Fruit fly (Drosophila melanogaster) whole organism, embryonic: Measurements from ENCODE around the gene Gk1.
A peak's percentile ranks its signal among the peaks of the same experiment; 100 is the strongest.

Experiments used
- Asciz ChIP-seq: fragments of 200-800 bp; sonication (Bioruptor generic); optimal IDR thresholded peaks from 2 replicates; lab custom pipeline; 2017; ENCODE audit warnings: missing biosample characterization, mild to moderate bottlenecking, missing genetic modification characterization, missing genetic modification reagents
- CG10979 ChIP-seq: fragments of 200-800 bp; sonication (Bioruptor generic); optimal IDR thresholded peaks from 2 replicates; lab custom pipeline; 2018; ENCODE audit warnings: missing biosample characterization, mild to moderate bottlenecking, missing genetic modification characterization, moderate library complexity
- CG12659 ChIP-seq: fragments of 200-800 bp; sonication (Bioruptor generic); optimal IDR thresholded peaks from 3 replicates; lab custom pipeline; 2017; ENCODE audit warnings: mild to moderate bottlenecking, missing biosample characterization, missing genetic modification reagents, missing genetic modification characterization
- CG15601 ChIP-seq: fragments of 200-800 bp; sonication (Bioruptor generic); optimal IDR thresholded peaks from 3 replicates; lab custom pipeline; 2019; ENCODE audit warnings: missing biosample characterization, mild to moderate bottlenecking, missing genetic modification characterization, moderate library complexity
- CG1603 ChIP-seq: fragments of 200-800 bp; sonication (Bioruptor generic); optimal IDR thresholded peaks from 2 replicates; lab custom pipeline; 2019; ENCODE audit warnings: missing biosample characterization, mild to moderate bottlenecking, missing genetic modification characterization, moderate library complexity
- CG16813 ChIP-seq: fragments of 200-800 bp; sonication (Bioruptor generic); IDR thresholded peaks from 3 replicates; pipeline ENCODE4 v1.3.6; 2022; ENCODE audit warnings: missing biosample characterization, missing genetic modification characterization; ENCODE audit not compliant: partially characterized antibody
- CG17829 ChIP-seq: fragments of 200-800 bp; optimal IDR thresholded peaks from 2 replicates; lab custom pipeline; 2019; ENCODE audit warnings: missing biosample characterization, mild to moderate bottlenecking, missing genetic modification characterization, moderate library complexity
- CG30403 ChIP-seq: fragments of 200-800 bp; sonication (Bioruptor generic); optimal IDR thresholded peaks from 3 replicates; lab custom pipeline; 2016; ENCODE audit warnings: missing biosample characterization, missing genetic modification characterization
- CG32767 ChIP-seq: fragments of 200-800 bp; sonication (Bioruptor generic); IDR thresholded peaks from 2 replicates; pipeline ENCODE4 v1.3.6; 2022; ENCODE audit warnings: missing biosample characterization, missing genetic modification characterization
- CG4328 ChIP-seq: fragments of 200-800 bp; sonication (Bioruptor generic); optimal IDR thresholded peaks from 3 replicates; lab custom pipeline; 2017; ENCODE audit warnings: missing biosample characterization, missing genetic modification reagents, missing genetic modification characterization
- CG4404 ChIP-seq: fragments of 200-800 bp; sonication (Bioruptor generic); IDR thresholded peaks from 2 replicates; pipeline ENCODE4 v1.3.6; 2022; ENCODE audit warnings: missing biosample characterization, missing genetic modification characterization
- CG4707 ChIP-seq: fragments of 200-800 bp; sonication (Bioruptor generic); optimal IDR thresholded peaks from 2 replicates; lab custom pipeline; 2018; ENCODE audit warnings: missing biosample characterization, mild to moderate bottlenecking, missing genetic modification characterization, moderate library complexity
- CG6272 ChIP-seq: fragments of 200-800 bp; sonication (Bioruptor generic); IDR thresholded peaks from 2 replicates; pipeline ENCODE4 v1.3.6; 2022; ENCODE audit warnings: missing biosample characterization, missing genetic modification characterization
- CG6791 ChIP-seq: fragments of 200-800 bp; sonication (Bioruptor generic); IDR thresholded peaks from 3 replicates; pipeline ENCODE4 v1.3.6; 2022; ENCODE audit warnings: missing biosample characterization, missing genetic modification characterization; ENCODE audit not compliant: partially characterized antibody
- CG6813 ChIP-seq: fragments of 200-800 bp; sonication (Bioruptor generic); optimal IDR thresholded peaks from 2 replicates; lab custom pipeline; 2017; ENCODE audit warnings: missing biosample characterization, missing genetic modification characterization, mild to moderate bottlenecking, moderate library complexity, missing genetic modification reagents
- CG7271 ChIP-seq: fragments of 200-800 bp; sonication (Bioruptor generic); optimal IDR thresholded peaks from 2 replicates; lab custom pipeline; 2018; ENCODE audit warnings: missing biosample characterization, mild to moderate bottlenecking, missing genetic modification characterization, moderate library complexity
- CG8359 ChIP-seq: fragments of 200-800 bp; sonication (Bioruptor generic); optimal IDR thresholded peaks from 2 replicates; lab custom pipeline; 2017; ENCODE audit warnings: missing biosample characterization, mild to moderate bottlenecking, missing genetic modification characterization, borderline replicate concordance
- CG8765 ChIP-seq: fragments of 200-800 bp; sonication (Bioruptor generic); IDR thresholded peaks from 2 replicates; pipeline ENCODE4 v1.3.6; 2022; ENCODE audit warnings: missing biosample characterization, missing genetic modification characterization
- CkIIα-i1 ChIP-seq: fragments of 200-800 bp; sonication (Bioruptor generic); IDR thresholded peaks from 2 replicates; pipeline ENCODE4 v1.3.6; 2022; ENCODE audit warnings: missing biosample characterization, missing genetic modification characterization
- D19A ChIP-seq: fragments of 200-800 bp; optimal IDR thresholded peaks from 3 replicates; lab custom pipeline; 2019; ENCODE audit warnings: missing biosample characterization, mild to moderate bottlenecking, missing genetic modification characterization, moderate library complexity
- Drgx ChIP-seq: fragments of 200-800 bp; sonication (Bioruptor generic); IDR thresholded peaks from 2 replicates; pipeline ENCODE4 v1.3.6; 2022; ENCODE audit warnings: missing biosample characterization, missing genetic modification characterization
- Elba2 ChIP-seq: fragments of 200-800 bp; sonication (Bioruptor generic); optimal IDR thresholded peaks from 3 replicates; lab custom pipeline; 2016; ENCODE audit warnings: missing biosample characterization, missing genetic modification characterization
- Hr51 ChIP-seq, 2 experiments: fragments of 200-800 bp; sonication (Bioruptor generic); optimal IDR thresholded peaks; 2 replicates in 1 of 2; 3 replicates in 1 of 2; lab custom pipeline; 2016 to 2018; ENCODE audit warnings: missing biosample characterization in 2 of 2, missing genetic modification characterization in 2 of 2, mild to moderate bottlenecking in 1 of 2, moderate library complexity in 1 of 2
- Hsf ChIP-seq: fragments of 200-800 bp; sonication (Bioruptor generic); optimal IDR thresholded peaks from 3 replicates; lab custom pipeline; 2016; ENCODE audit warnings: missing biosample characterization, missing genetic modification characterization
- Jarid2 ChIP-seq: fragments of 200-800 bp; sonication (Bioruptor generic); optimal IDR thresholded peaks from 3 replicates; lab custom pipeline; 2017; ENCODE audit warnings: mild to moderate bottlenecking, missing biosample characterization, missing genetic modification reagents, missing genetic modification characterization
- Oaz ChIP-seq: fragments of 200-800 bp; sonication (Bioruptor generic); IDR thresholded peaks from 2 replicates; pipeline ENCODE4 v1.3.6; 2022; ENCODE audit warnings: missing biosample characterization, missing genetic modification characterization
- Rfx ChIP-seq: fragments of 200-800 bp; sonication (Bioruptor generic); IDR thresholded peaks from 2 replicates; pipeline ENCODE4 v1.3.6; 2022; ENCODE audit warnings: missing biosample characterization, missing genetic modification characterization
- Sry-δ ChIP-seq: fragments of 200-800 bp; sonication (Bioruptor generic); optimal IDR thresholded peaks from 2 replicates; lab custom pipeline; 2016; ENCODE audit warnings: missing biosample characterization, missing genetic modification characterization
- Tbp ChIP-seq: fragments of >200 bp; optimal IDR thresholded peaks from 2 replicates; lab custom pipeline; 2018; ENCODE audit warnings: missing biosample characterization, missing genetic modification characterization
- Usf ChIP-seq: fragments of 200-800 bp; sonication (Bioruptor generic); optimal IDR thresholded peaks from 2 replicates; lab custom pipeline; 2017; ENCODE audit warnings: missing genotype, missing biosample characterization, missing genetic modification characterization
- chif ChIP-seq, 2 experiments: fragments of 200-800 bp; sonication (Bioruptor generic); optimal IDR thresholded peaks; 3 replicates each; lab custom pipeline; 2016; ENCODE audit warnings: missing biosample characterization in 2 of 2, missing genetic modification characterization in 2 of 2
- ewg ChIP-seq: fragments of 200-800 bp; sonication (Bioruptor generic); optimal IDR thresholded peaks from 3 replicates; lab custom pipeline; 2017; ENCODE audit warnings: mild to moderate bottlenecking, missing biosample characterization, missing genetic modification reagents, missing genetic modification characterization
- eyg ChIP-seq: fragments of 200-800 bp; sonication (Bioruptor generic); optimal IDR thresholded peaks from 3 replicates; lab custom pipeline; 2016; ENCODE audit warnings: missing biosample characterization, missing genetic modification characterization
- fd3F ChIP-seq: fragments of 200-800 bp; sonication (Bioruptor generic); optimal IDR thresholded peaks from 2 replicates; lab custom pipeline; 2018; ENCODE audit warnings: missing biosample characterization, mild to moderate bottlenecking, missing genetic modification characterization, moderate library complexity
- fu2 ChIP-seq: fragments of 200-800 bp; sonication (Bioruptor generic); optimal IDR thresholded peaks from 2 replicates; lab custom pipeline; 2016; ENCODE audit warnings: missing biosample characterization, missing genetic modification characterization
- hb ChIP-seq: fragments of 200-800 bp; sonication (Bioruptor generic); IDR thresholded peaks from 3 replicates; pipeline ENCODE4 v1.3.6; 2022; ENCODE audit warnings: missing biosample characterization, missing genetic modification characterization; ENCODE audit not compliant: partially characterized antibody
- her ChIP-seq: fragments of 200-800 bp; sonication (Bioruptor generic); optimal IDR thresholded peaks from 2 replicates; lab custom pipeline; 2016; ENCODE audit warnings: missing biosample characterization, missing genetic modification characterization
- insv ChIP-seq, 2 experiments: fragments of 200-800 bp; sonication (Bioruptor generic); optimal IDR thresholded peaks; 3 replicates each; lab custom pipeline; 2016 to 2018; ENCODE audit warnings: missing biosample characterization in 2 of 2, missing genetic modification characterization in 2 of 2
- jumu ChIP-seq: fragments of 200-800 bp; sonication (Bioruptor generic); optimal IDR thresholded peaks from 3 replicates; lab custom pipeline; 2016; ENCODE audit warnings: missing biosample characterization, missing genetic modification characterization
- knrl ChIP-seq: fragments of 200-800 bp; sonication (Bioruptor generic); IDR thresholded peaks from 3 replicates; pipeline ENCODE4 v1.3.6; 2022; ENCODE audit warnings: missing biosample characterization, missing genetic modification characterization; ENCODE audit not compliant: partially characterized antibody
- lab ChIP-seq: fragments of 200-800 bp; sonication (Bioruptor generic); optimal IDR thresholded peaks from 3 replicates; lab custom pipeline; 2017; ENCODE audit warnings: missing biosample characterization, missing genetic modification characterization, mild to moderate bottlenecking, moderate library complexity, missing genetic modification reagents
- mirr ChIP-seq: fragments of 200-800 bp; sonication (Bioruptor generic); optimal IDR thresholded peaks from 3 replicates; lab custom pipeline; 2018; ENCODE audit warnings: missing biosample characterization, mild to moderate bottlenecking, missing genetic modification characterization
- pfk ChIP-seq: fragments of 200-800 bp; sonication (Bioruptor generic); optimal IDR thresholded peaks from 2 replicates; lab custom pipeline; 2018; ENCODE audit warnings: missing biosample characterization, mild to moderate bottlenecking, missing genetic modification characterization, moderate library complexity
- salm ChIP-seq: fragments of 200-800 bp; sonication (Bioruptor generic); optimal IDR thresholded peaks from 2 replicates; lab custom pipeline; 2018; ENCODE audit warnings: missing biosample characterization, mild to moderate bottlenecking, missing genetic modification characterization
- sisA ChIP-seq: fragments of 200-800 bp; sonication (Bioruptor generic); IDR thresholded peaks from 2 replicates; pipeline ENCODE4 v1.3.6; 2022; ENCODE audit warnings: missing biosample characterization, missing genetic modification characterization
- slbo ChIP-seq: fragments of 200-800 bp; sonication (Bioruptor generic); IDR thresholded peaks from 2 replicates; pipeline ENCODE4 v1.3.6; 2022; ENCODE audit warnings: missing biosample characterization, missing genetic modification characterization
- ttk ChIP-seq: fragments of 200-800 bp; sonication (Bioruptor generic); IDR thresholded peaks from 2 replicates; pipeline ENCODE4 v2.1.2; 2022; ENCODE audit warnings: missing biosample characterization, missing genetic modification characterization
- wor ChIP-seq: fragments of 200-800 bp; sonication (Bioruptor generic); IDR thresholded peaks from 2 replicates; pipeline ENCODE4 v1.3.6; 2022; ENCODE audit warnings: missing biosample characterization, missing genetic modification characterization

Gk1 gene

dm6 chr3L:199050-199745 lies 6.4 kb downstream of the Gk1 start (continued):
- TF ChIP-seq insv (GFP tag; optimal IDR thresholded peaks at IDR 0.05; lab: Kevin White, UChicago) (no peak), salm (tag; lab: Kevin White, UChicago) (no peak), mirr (no peak), CG6272 (GFP tag; lab: Robert Waterston, UW) (peak; percentile 62), Hr51 (GFP tag; optimal IDR thresholded peaks at IDR 0.05; lab: Kevin White, UChicago) (no peak), D19A (tag; lab: Kevin White, UChicago) (no peak), Usf (GFP tag; lab: Kevin White, UChicago) (no peak), pfk (GFP tag; lab: Kevin White, UChicago) (no peak), CkIIα-i1 (GFP tag; lab: Robert Waterston, UW) (no peak), ttk (GFP tag; lab: Robert Waterston, UW) (peak; percentile 91), knrl (GFP tag; lab: Robert Waterston, UW) (peak; percentile 42; the same call in 2 of the 3 replicates), CG4707 (GFP tag; lab: Kevin White, UChicago) (no peak), CG6791 (GFP tag; lab: Robert Waterston, UW) (peak; percentile 4; the same call in 2 of the 3 replicates), Oaz (GFP tag; lab: Robert Waterston, UW) (no peak), CG1603 (tag; lab: Kevin White, UChicago) (no peak), Drgx (GFP tag; lab: Robert Waterston, UW) (0 out of 2 replicates have a peak, but pooled peaks have one; percentile 19), her (no peak), sisA (GFP tag; lab: Robert Waterston, UW) (0 out of 2 replicates have a peak, but pooled peaks have one; percentile 14), fd3F (GFP tag; lab: Kevin White, UChicago) (no peak), Asciz (GFP tag; lab: Kevin White, UChicago) (no peak), lab (GFP tag; lab: Kevin White, UChicago) (no peak), CG17829 (tag; lab: Kevin White, UChicago) (peak; percentile 25), CG7271 (tag; lab: Kevin White, UChicago) (no peak), Elba2 (GFP tag; lab: Kevin White, UChicago) (no peak), CG16813 (peak; percentile 31; the same call in 2 of the 3 replicates), Tbp (GFP tag; lab: Kevin White, UChicago) (no peak), ewg (GFP tag; lab: Kevin White, UChicago) (peak; percentile 63), chif (GFP tag; optimal IDR thresholded peaks at IDR 0.05; lab: Kevin White, UChicago) (no peak), eyg (GFP tag; lab: Kevin White, UChicago) (no peak), hb (GFP tag; lab: Robert Waterston, UW) (peak; percentile 30; the same call in 1 of the 3 replicates), CG10979 (tag; lab: Kevin White, UChicago) (peak; percentile 3), CG4404 (GFP tag; lab: Robert Waterston, UW) (peak; percentile 17; the same call in 1 of the 2 replicates), CG15601 (no peak), Jarid2 (no peak), slbo (peak; percentile 62), jumu (GFP tag; lab: Kevin White, UChicago) (peak; percentile 48), Rfx (GFP tag; lab: Robert Waterston, UW) (peak; percentile 52), CG8765 (GFP tag; lab: Robert Waterston, UW) (0 out of 2 replicates have a peak, but pooled peaks have one; percentile 18), CG6813 (no peak), CG30403 (GFP tag; lab: Kevin White, UChicago) (no peak), CG4328 (no peak), wor (peak; percentile 51), Hsf (GFP tag; lab: Kevin White, UChicago) (peak; percentile 11), fu2 (GFP tag; lab: Kevin White, UChicago) (peak; percentile 32), CG12659 (GFP tag; lab: Kevin White, UChicago) (peak; percentile 93), Sry-δ (peak; percentile 17), CG32767 (GFP tag; lab: Robert Waterston, UW) (peak; percentile 78), CG8359 (GFP tag; lab: Kevin White, UChicago) (no peak)
